Worm (Caenorhabditis elegans): ENCODE measurements around the gene R107.5.

- TF ChIP-seq ama-1 (optimal IDR thresholded peaks at IDR 0.05) = no peak
- no peak for TF ChIP-seq B0310.2 (tag; optimal IDR thresholded peaks at IDR 0.05)
- no peak for TF ChIP-seq ceh-36 (tag; optimal IDR thresholded peaks at IDR 0.05)
- TF ChIP-seq tbx-11 (GFP tag; IDR thresholded peaks at IDR 0.05) = no peak
- TF ChIP-seq flt-1 (GFP tag; IDR thresholded peaks at IDR 0.05) = no peak
- TF ChIP-seq hmbx-1 (tag; optimal IDR thresholded peaks at IDR 0.05) = no peak
- no peak for TF ChIP-seq tbx-37 (GFP tag; conservative IDR thresholded peaks at IDR 0.05)
- TF ChIP-seq pes-1 (GFP tag; IDR thresholded peaks at IDR 0.05) = no peak
- TF ChIP-seq hnd-1 (tag; optimal IDR thresholded peaks at IDR 0.05) = no peak
- TF ChIP-seq hmg-4 (GFP tag; optimal IDR thresholded peaks at IDR 0.05) = no peak
- no peak for TF ChIP-seq aly-1 (tag; optimal IDR thresholded peaks at IDR 0.05)
- TF ChIP-seq ceh-13 (GFP tag; optimal IDR thresholded peaks at IDR 0.05) = no peak
- no peak for TF ChIP-seq ets-7 (tag; optimal IDR thresholded peaks at IDR 0.05)
These were observed 22.8 kb downstream of the R107.5 start for ce11 chrIII:9030818-9031217.
